Worm (Caenorhabditis elegans) whole organism, young adult: ENCODE data around the gene dct-7.
A peak's percentile ranks its signal among the peaks of the same experiment; 100 is the strongest.

Experiments used
- F23B12.7 ChIP-seq: sonication (generic microtip); optimal IDR thresholded peaks from 2 replicates; lab custom pipeline; 2017; ENCODE audit warnings: missing genetic modification characterization, mild to moderate bottlenecking, missing compliant biosample characterization, antibody characterized with exemption, moderate library complexity; ENCODE audit not compliant: insufficient read depth
- F33H1.4 ChIP-seq: fragments of 200-800 bp; sonication (Bioruptor generic); IDR thresholded peaks from 2 replicates; pipeline ENCODE4 v1.3.6; 2022; ENCODE audit warnings: missing genetic modification reagents, missing genetic modification characterization, missing compliant biosample characterization
- F57A8.1 ChIP-seq: fragments of 200-800 bp; sonication (Bioruptor generic); optimal IDR thresholded peaks from 2 replicates; lab custom pipeline; 2018; ENCODE audit warnings: mild to moderate bottlenecking, missing genetic modification characterization, moderate library complexity, missing compliant biosample characterization
- F57C9.4 ChIP-seq: sonication (generic microtip); optimal IDR thresholded peaks from 2 replicates; lab custom pipeline; 2017; ENCODE audit warnings: mild to moderate bottlenecking, missing genetic modification characterization, missing compliant biosample characterization
- Y53G8AR.9 ChIP-seq: fragments of 200-800 bp; sonication (Bioruptor generic); conservative IDR thresholded peaks from 2 replicates; pipeline ENCODE4 v1.3.6; 2022; ENCODE audit warnings: missing genetic modification reagents, missing genetic modification characterization, missing compliant biosample characterization
- Y95B8A.8 ChIP-seq: fragments of 200-800 bp; sonication (Bioruptor generic); IDR thresholded peaks from 2 replicates; pipeline ENCODE4 v1.3.6; 2022; ENCODE audit warnings: missing genetic modification reagents, missing genetic modification characterization, missing compliant biosample characterization
- ZK185.1 ChIP-seq: sonication (generic microtip); optimal IDR thresholded peaks from 2 replicates; lab custom pipeline; 2016; ENCODE audit warnings: mild to moderate bottlenecking, missing genetic modification characterization, missing compliant biosample characterization; ENCODE audit not compliant: poor library complexity, severe bottlenecking
- akir-1 ChIP-seq: fragments of 200-800 bp; sonication (Bioruptor generic); optimal IDR thresholded peaks from 2 replicates; lab custom pipeline; 2018; ENCODE audit warnings: mild to moderate bottlenecking, missing genetic modification characterization, moderate library complexity, missing compliant biosample characterization
- aptf-2 ChIP-seq: fragments of 200-800 bp; sonication (Bioruptor generic); conservative IDR thresholded peaks from 2 replicates; pipeline ENCODE4 v1.3.6; 2022; ENCODE audit warnings: missing genetic modification reagents, missing genetic modification characterization, missing compliant biosample characterization
- cebp-1 ChIP-seq, 2 experiments: fragments of 200-800 bp in 1 of 2; sonication (Bioruptor generic) in 1 of 2; sonication (generic microtip) in 1 of 2; IDR thresholded peaks in 1 of 2; optimal IDR thresholded peaks in 1 of 2; 2 replicates each; pipeline versions ENCODE4 v1.3.6 to Lab custom; 2017 to 2022; ENCODE audit warnings: missing compliant biosample characterization in 2 of 2, missing genetic modification characterization in 2 of 2, mild to moderate bottlenecking in 1 of 2, missing genetic modification reagents in 1 of 2, moderate library complexity in 1 of 2
- cebp-2 ChIP-seq: fragments of 200-800 bp; sonication (Bioruptor generic); IDR thresholded peaks from 2 replicates; pipeline ENCODE4 v1.3.6; 2022; ENCODE audit warnings: missing genetic modification characterization, missing compliant biosample characterization
- dox-1 ChIP-seq: fragments of 200-800 bp; sonication (Bioruptor generic); IDR thresholded peaks from 2 replicates; pipeline ENCODE4 v1.3.6; 2022; ENCODE audit warnings: missing genetic modification reagents, missing genetic modification characterization, missing compliant biosample characterization
- dpl-1 ChIP-seq: fragments of 150-350 bp; optimal IDR thresholded peaks from 2 replicates; lab custom pipeline; 2014; ENCODE audit warnings: missing biosample characterization, missing genetic modification reagents, missing genetic modification characterization
- efl-1 ChIP-seq: fragments of 150-350 bp; optimal IDR thresholded peaks from 2 replicates; lab custom pipeline; 2014; ENCODE audit warnings: missing biosample characterization, missing genetic modification reagents, missing genetic modification characterization
- egrh-3 ChIP-seq: fragments of 200-800 bp; sonication (Bioruptor generic); IDR thresholded peaks from 2 replicates; pipeline ENCODE4 v1.3.6; 2022; ENCODE audit warnings: missing genetic modification reagents, missing genetic modification characterization, missing compliant biosample characterization
- fkh-3 ChIP-seq: sonication (generic microtip); optimal IDR thresholded peaks from 2 replicates; lab custom pipeline; 2016; ENCODE audit warnings: mild to moderate bottlenecking, missing genetic modification characterization, missing compliant biosample characterization
- hlh-26 ChIP-seq: fragments of 200-800 bp; sonication (Bioruptor generic); conservative IDR thresholded peaks from 2 replicates; pipeline ENCODE4 v1.3.6; 2022; ENCODE audit warnings: missing genetic modification reagents, missing genetic modification characterization, missing compliant biosample characterization
- hmg-1.2 ChIP-seq: fragments of 200-800 bp; sonication (Bioruptor generic); IDR thresholded peaks from 2 replicates; pipeline ENCODE4 v1.3.6; 2022; ENCODE audit warnings: missing genetic modification reagents, missing genetic modification characterization, missing compliant biosample characterization
- hsf-1 ChIP-seq: fragments of 200-800 bp; sonication (Bioruptor generic); IDR thresholded peaks from 2 replicates; pipeline ENCODE4 v1.3.6; 2022; ENCODE audit warnings: missing genetic modification reagents, missing genetic modification characterization, missing compliant biosample characterization
- lin-35 ChIP-seq, 3 experiments: fragments of 150-350 bp in 2 of 3; sonication (generic microtip) in 1 of 3; optimal IDR thresholded peaks; 2 replicates each; lab custom pipeline; 2014 to 2018; ENCODE audit warnings: missing biosample characterization in 3 of 3, missing genetic modification characterization in 3 of 3, missing genetic modification reagents in 3 of 3
- lin-54 ChIP-seq: fragments of 200-800 bp; sonication (Bioruptor generic); optimal IDR thresholded peaks from 2 replicates; lab custom pipeline; 2018; ENCODE audit warnings: mild to moderate bottlenecking, missing genetic modification characterization, missing compliant biosample characterization
- lsl-1 ChIP-seq: fragments of 200-800 bp; sonication (Bioruptor generic); optimal IDR thresholded peaks from 2 replicates; lab custom pipeline; 2018; ENCODE audit warnings: mild to moderate bottlenecking, missing genetic modification characterization, moderate library complexity, missing compliant biosample characterization
- madf-3 ChIP-seq: fragments of 200-800 bp; sonication (Bioruptor generic); IDR thresholded peaks from 2 replicates; pipeline ENCODE4 v1.3.6; 2022; ENCODE audit warnings: missing genetic modification reagents, missing genetic modification characterization, missing compliant biosample characterization
- madf-6 ChIP-seq: fragments of 200-800 bp; sonication (Bioruptor generic); IDR thresholded peaks from 2 replicates; pipeline ENCODE4 v1.3.6; 2022; ENCODE audit warnings: missing genetic modification reagents, missing genetic modification characterization, missing compliant biosample characterization
- madf-8 ChIP-seq: fragments of 200-800 bp; sonication (Bioruptor generic); conservative IDR thresholded peaks from 2 replicates; pipeline ENCODE4 v1.3.6; 2022; ENCODE audit warnings: missing genetic modification reagents, missing genetic modification characterization, missing compliant biosample characterization
- mcd-1 ChIP-seq: fragments of 200-800 bp; sonication (Bioruptor generic); IDR thresholded peaks from 2 replicates; pipeline ENCODE4 v1.3.6; 2022; ENCODE audit warnings: missing genetic modification reagents, missing genetic modification characterization, missing compliant biosample characterization
- mel-28 ChIP-seq: sonication (generic microtip); optimal IDR thresholded peaks from 2 replicates; lab custom pipeline; 2016; ENCODE audit warnings: borderline replicate concordance, mild to moderate bottlenecking, missing genetic modification characterization, missing compliant biosample characterization
- nfya-2 ChIP-seq: fragments of 200-800 bp; sonication (Bioruptor generic); IDR thresholded peaks from 2 replicates; pipeline ENCODE4 v1.3.6; 2022; ENCODE audit warnings: missing genetic modification reagents, missing genetic modification characterization, missing compliant biosample characterization
- nhr-80 ChIP-seq: sonication (generic microtip); optimal IDR thresholded peaks from 2 replicates; lab custom pipeline; 2016; ENCODE audit warnings: missing genetic modification characterization, missing compliant biosample characterization
- rcor-1 ChIP-seq: fragments of 200-800 bp; sonication (Bioruptor generic); IDR thresholded peaks from 2 replicates; pipeline ENCODE4 v1.3.6; 2022; ENCODE audit warnings: missing genetic modification reagents, missing genetic modification characterization, missing compliant biosample characterization
- snpc-3.4 ChIP-seq: sonication (generic microtip); optimal IDR thresholded peaks from 2 replicates; lab custom pipeline; 2017; ENCODE audit warnings: missing genetic modification characterization, mild to moderate bottlenecking, missing compliant biosample characterization, antibody characterized with exemption, moderate library complexity, missing genotype, missing genetic modification reagents
- snpc-4 ChIP-seq, 5 experiments: fragments of 150-350 bp in 1 of 5; sonication (generic microtip) in 4 of 5; optimal IDR thresholded peaks; 2 replicates each; lab custom pipeline; 2014 to 2018; ENCODE audit warnings: missing genetic modification characterization in 5 of 5, missing biosample characterization in 3 of 5, antibody characterized with exemption in 2 of 5, mild to moderate bottlenecking in 2 of 5, missing compliant biosample characterization in 2 of 5, missing genotype in 2 of 5, moderate library complexity in 2 of 5, missing genetic modification reagents in 1 of 5
- sptf-2 ChIP-seq: fragments of 200-800 bp; sonication (Bioruptor generic); optimal IDR thresholded peaks from 2 replicates; lab custom pipeline; 2018; ENCODE audit warnings: mild to moderate bottlenecking, missing genetic modification characterization, missing compliant biosample characterization
- unc-62 ChIP-seq: fragments of 150-350 bp; optimal IDR thresholded peaks from 2 replicates; lab custom pipeline; 2014; ENCODE audit warnings: missing biosample characterization, missing genetic modification reagents, missing genetic modification characterization
- xnd-1 ChIP-seq: sonication (generic microtip); optimal IDR thresholded peaks from 2 replicates; lab custom pipeline; 2016; ENCODE audit warnings: missing genotype, missing genetic modification reagents, missing genetic modification characterization, missing compliant biosample characterization
- zfh-2 ChIP-seq: fragments of 200-800 bp; sonication (Bioruptor generic); conservative IDR thresholded peaks from 2 replicates; pipeline ENCODE4 v1.3.6; 2022; ENCODE audit warnings: missing genetic modification reagents, missing genetic modification characterization, missing compliant biosample characterization
- ztf-25 ChIP-seq: fragments of 200-800 bp; sonication (Bioruptor generic); IDR thresholded peaks from 2 replicates; pipeline ENCODE4 v1.3.6; 2022; ENCODE audit warnings: missing genetic modification reagents, missing genetic modification characterization, missing compliant biosample characterization
- ztf-3 ChIP-seq: fragments of 200-800 bp; sonication (Bioruptor generic); optimal IDR thresholded peaks from 2 replicates; lab custom pipeline; 2018; ENCODE audit warnings: mild to moderate bottlenecking, missing genetic modification characterization, missing compliant biosample characterization
- ztf-6 ChIP-seq: fragments of 200-800 bp; sonication (Bioruptor generic); IDR thresholded peaks from 2 replicates; pipeline ENCODE4 v1.3.6; 2022; ENCODE audit warnings: missing genetic modification reagents, missing genetic modification characterization, missing compliant biosample characterization

dct-7 gene

DNA sequence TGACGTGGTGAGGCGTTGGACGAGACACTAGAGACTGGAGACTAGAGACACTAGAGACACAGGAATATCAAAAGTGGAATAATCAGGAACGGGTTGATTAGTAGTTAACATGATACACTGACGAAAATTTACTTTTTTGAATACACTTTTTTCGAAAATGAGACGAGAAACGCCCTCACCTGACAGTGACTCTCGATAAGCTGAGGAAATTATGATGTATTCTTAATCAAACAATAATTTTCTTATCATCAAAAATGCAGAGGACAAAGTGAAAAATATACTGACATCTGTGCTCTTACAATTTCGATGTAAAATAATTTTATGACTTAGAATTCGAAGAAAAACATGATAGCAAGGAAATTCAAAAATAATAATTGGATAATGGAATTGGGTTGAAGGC is 30.9 kb downstream of the dct-7 start:
- no peak for TF ChIP-seq ztf-3 (GFP tag; lab: Kevin White, UChicago)
- TF ChIP-seq mcd-1 = no peak
- no peak for TF ChIP-seq hlh-26 (GFP tag; lab: Robert Waterston, UW)
- peak; percentile 45 for TF ChIP-seq nhr-80
- TF ChIP-seq snpc-3.4 (tag; lab: Kevin White, UChicago) = no peak
- no peak for TF ChIP-seq Y53G8AR.9 (GFP tag; lab: Robert Waterston, UW)
- 0 out of 2 replicates have a peak, but pooled peaks have one; percentile 40 for TF ChIP-seq dox-1
- TF ChIP-seq ZK185.1 = no peak
- TF ChIP-seq lsl-1 (GFP tag; lab: Kevin White, UChicago) = no peak
- no peak for TF ChIP-seq unc-62
- TF ChIP-seq, all 124 proteins: peak for 2

DNA sequence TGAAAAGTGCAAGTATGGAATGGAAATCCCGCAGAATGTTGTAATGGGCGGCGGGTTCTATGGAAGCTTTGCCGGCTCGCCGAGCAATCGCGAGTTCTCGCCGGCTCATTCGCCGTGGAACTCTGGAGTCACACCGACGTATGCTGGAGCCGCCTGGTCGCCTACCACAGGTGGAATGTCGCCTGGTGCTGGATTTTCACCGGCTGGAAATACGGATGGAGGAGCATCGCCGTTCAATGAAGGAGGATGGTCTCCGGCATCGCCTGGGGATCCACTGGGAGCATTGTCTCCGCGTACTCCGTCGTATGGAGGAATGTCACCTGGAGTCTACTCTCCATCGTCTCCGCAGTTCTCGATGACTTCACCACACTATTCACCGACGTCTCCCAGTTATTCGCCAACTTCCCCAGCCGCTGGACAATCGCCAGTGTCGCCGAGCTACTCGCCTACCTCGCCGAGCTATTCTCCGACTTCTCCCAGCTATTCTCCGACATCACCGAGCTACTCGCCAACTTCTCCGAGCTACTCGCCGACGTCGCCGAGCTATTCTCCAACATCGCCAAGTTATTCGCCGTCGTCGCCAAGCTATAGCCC is 35.3 kb downstream of the dct-7 start:
- TF ChIP-seq nfya-2 (GFP tag; lab: Robert Waterston, UW) (no peak), mel-28 (tag; lab: Kevin White, UChicago) (no peak), madf-3 (GFP tag; lab: Robert Waterston, UW) (no peak), cebp-2 (GFP tag; lab: Robert Waterston, UW) (no peak), F57A8.1 (no peak), xnd-1 (no peak), zfh-2 (GFP tag; lab: Robert Waterston, UW) (peak; percentile 67), ztf-25 (GFP tag; lab: Robert Waterston, UW) (no peak), egrh-3 (GFP tag; lab: Robert Waterston, UW) (peak; percentile 54; the same call in 1 of the 2 replicates), Y95B8A.8 (GFP tag; lab: Robert Waterston, UW) (no peak), sptf-2 (GFP tag; lab: Kevin White, UChicago) (peak; percentile 16), akir-1 (no peak), snpc-3.4 (tag; lab: Kevin White, UChicago) (no peak), ztf-6 (no peak), aptf-2 (no peak), ztf-3 (GFP tag; lab: Kevin White, UChicago) (no peak)

DNA sequence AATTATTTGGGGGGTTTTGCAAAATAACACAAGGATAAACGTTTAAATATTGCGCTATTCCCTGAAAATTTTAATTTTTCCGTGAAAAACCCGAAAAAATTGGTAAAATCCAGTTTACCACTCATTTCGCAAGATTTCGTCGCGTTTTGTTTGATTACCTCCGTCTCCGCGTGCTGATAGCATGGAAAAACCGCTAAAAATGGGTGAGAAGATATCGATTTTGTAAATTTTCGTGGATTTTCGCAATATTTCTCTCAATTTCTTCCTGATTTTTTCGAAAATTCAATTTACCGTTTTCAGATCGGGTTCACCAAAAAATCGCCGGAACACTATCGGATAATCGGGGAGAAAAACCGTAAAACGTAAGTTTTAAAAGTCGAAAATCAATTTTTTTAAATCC is 42.6 kb downstream of the dct-7 start, which contains the start of gene ama-1:
ama-1 (plus strand) TSS at position 301 of the 400 bp plus-strand sequence.
- peak; percentile 2 for TF ChIP-seq lsl-1 (GFP tag; lab: Kevin White, UChicago)
- TF ChIP-seq hsf-1 (GFP tag; lab: Robert Waterston, UW) = no peak
- no peak for TF ChIP-seq cebp-1 (GFP tag; IDR thresholded peaks at IDR 0.05; lab: Robert Waterston, UW)
- peak; percentile 72 for TF ChIP-seq cebp-1 (tag; optimal IDR thresholded peaks at IDR 0.05; lab: Kevin White, UChicago)

DNA sequence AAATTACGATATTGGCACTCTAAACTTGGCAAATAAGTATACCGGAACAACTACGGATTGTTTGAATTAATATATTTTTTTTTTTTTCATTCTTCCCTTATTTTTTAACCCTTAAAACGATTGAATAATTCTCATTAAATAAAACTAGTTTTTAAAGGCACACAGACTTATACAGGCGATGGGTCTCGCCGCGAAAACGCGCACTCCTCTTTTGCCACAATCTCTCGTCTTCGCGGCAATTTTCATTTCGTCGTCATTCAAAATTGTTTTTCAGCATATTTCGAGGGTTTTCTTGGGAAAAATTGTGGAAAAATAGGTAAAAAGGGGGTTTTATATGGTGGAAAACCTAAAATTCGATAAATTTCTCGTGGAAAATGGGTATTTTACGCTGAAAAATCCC is 43.0 kb downstream of the dct-7 start:
- TF ChIP-seq F23B12.7 (tag; lab: Kevin White, UChicago) (peak; percentile 20), nhr-80 (no peak), F57A8.1 (no peak), cebp-1 (GFP tag; IDR thresholded peaks at IDR 0.05; lab: Robert Waterston, UW) (no peak), cebp-1 (tag; optimal IDR thresholded peaks at IDR 0.05; lab: Kevin White, UChicago) (no peak), hmg-1.2 (GFP tag; lab: Robert Waterston, UW) (peak; percentile 92), lin-54 (GFP tag; lab: Kevin White, UChicago) (peak; percentile 38), rcor-1 (GFP tag; lab: Robert Waterston, UW) (no peak), madf-6 (peak; percentile 67), efl-1 (GFP tag; lab: Kevin White, UChicago) (peak; percentile 71), fkh-3 (tag; lab: Kevin White, UChicago) (no peak), snpc-4 (GFP tag; optimal IDR thresholded peaks at IDR 0.05; lab: Kevin White, UChicago) (no peak), snpc-4 (tag; optimal IDR thresholded peaks at IDR 0.05; lab: Kevin White, UChicago) (peak in 1 of 4 experiments; percentile 48), F57C9.4 (tag; lab: Kevin White, UChicago) (no peak), mel-28 (tag; lab: Kevin White, UChicago) (no peak), lin-35 (GFP tag; optimal IDR thresholded peaks at IDR 0.05; lab: Kevin White, UChicago) (peak in 1 of 3 experiments; percentile 60), dox-1 (peak; percentile 76), dpl-1 (GFP tag; lab: Kevin White, UChicago) (peak; percentile 32), F33H1.4 (peak; percentile 90), lsl-1 (GFP tag; lab: Kevin White, UChicago) (peak; percentile 54), madf-8 (no peak; the same call in 1 of the 2 replicates)
